Worm (Caenorhabditis elegans) whole organism, late embryonic: Measurements from ENCODE around the gene F55C12.2.

ENCODE experiments used
- C08G9.2 ChIP-seq: sonication (generic microtip); optimal IDR thresholded peaks from 2 replicates; lab custom pipeline; 2016; ENCODE audit warnings: mild to moderate bottlenecking, missing genetic modification characterization, moderate library complexity, missing compliant biosample characterization
- F13H6.1 ChIP-seq: sonication (generic microtip); optimal IDR thresholded peaks from 2 replicates; lab custom pipeline; 2016; ENCODE audit warnings: missing genetic modification characterization, missing compliant biosample characterization
- K02D7.2 ChIP-seq: sonication (generic microtip); optimal IDR thresholded peaks from 2 replicates; lab custom pipeline; 2017; ENCODE audit warnings: mild to moderate bottlenecking, missing genetic modification characterization, missing compliant biosample characterization
- K09A11.1 ChIP-seq: sonication (generic microtip); optimal IDR thresholded peaks from 2 replicates; lab custom pipeline; 2017; ENCODE audit warnings: antibody characterized with exemption, mild to moderate bottlenecking, missing genetic modification characterization, missing compliant biosample characterization; ENCODE audit not compliant: insufficient read depth
- Y22D7AL.16 ChIP-seq: sonication (generic microtip); optimal IDR thresholded peaks from 2 replicates; lab custom pipeline; 2016; ENCODE audit warnings: missing genetic modification characterization, missing compliant biosample characterization
- ahr-1 ChIP-seq: sonication (generic microtip); optimal IDR thresholded peaks from 2 replicates; lab custom pipeline; 2016; ENCODE audit warnings: missing genetic modification characterization, missing compliant biosample characterization
- ceh-18 ChIP-seq: sonication (generic microtip); optimal IDR thresholded peaks from 2 replicates; lab custom pipeline; 2016; ENCODE audit warnings: missing genetic modification characterization, missing compliant biosample characterization
- ceh-19 ChIP-seq: fragments of 200-800 bp; sonication (Bioruptor generic); optimal IDR thresholded peaks from 2 replicates; lab custom pipeline; 2018; ENCODE audit warnings: mild to moderate bottlenecking, missing genetic modification characterization, missing compliant biosample characterization
- ceh-24 ChIP-seq: sonication (generic microtip); optimal IDR thresholded peaks from 2 replicates; lab custom pipeline; 2016; ENCODE audit warnings: mild to moderate bottlenecking, missing genetic modification characterization, missing compliant biosample characterization
- ceh-30 ChIP-seq: fragments of 150-350 bp; optimal IDR thresholded peaks from 2 replicates; lab custom pipeline; 2014; ENCODE audit warnings: missing biosample characterization, missing genetic modification characterization
- ceh-31 ChIP-seq: sonication (generic microtip); optimal IDR thresholded peaks from 2 replicates; lab custom pipeline; 2016; ENCODE audit warnings: missing genetic modification characterization, missing compliant biosample characterization
- ceh-48 ChIP-seq: sonication (generic microtip); optimal IDR thresholded peaks from 2 replicates; lab custom pipeline; 2016; ENCODE audit warnings: missing genetic modification characterization, inconsistent platforms, missing compliant biosample characterization
- ceh-6 ChIP-seq: fragments of 200-800 bp; sonication (Bioruptor generic); optimal IDR thresholded peaks from 2 replicates; lab custom pipeline; 2018; ENCODE audit warnings: mild to moderate bottlenecking, missing genetic modification characterization, missing compliant biosample characterization
- ceh-9 ChIP-seq: sonication (generic microtip); optimal IDR thresholded peaks from 2 replicates; lab custom pipeline; 2016; ENCODE audit warnings: mild to moderate bottlenecking, missing genetic modification characterization, inconsistent platforms, missing compliant biosample characterization
- che-1 ChIP-seq: sonication (generic microtip); optimal IDR thresholded peaks from 2 replicates; lab custom pipeline; 2016; ENCODE audit warnings: mild to moderate bottlenecking, missing genetic modification characterization, missing compliant biosample characterization
- dmd-4 ChIP-seq: sonication (generic microtip); optimal IDR thresholded peaks from 2 replicates; lab custom pipeline; 2016; ENCODE audit warnings: borderline replicate concordance, missing genetic modification characterization, missing compliant biosample characterization
- dve-1 ChIP-seq: sonication (generic microtip); optimal IDR thresholded peaks from 2 replicates; lab custom pipeline; 2017; ENCODE audit warnings: antibody characterized with exemption, mild to moderate bottlenecking, missing genetic modification characterization, missing compliant biosample characterization
- elt-4 ChIP-seq: sonication (generic microtip); optimal IDR thresholded peaks from 2 replicates; lab custom pipeline; 2016; ENCODE audit warnings: missing genetic modification characterization, missing compliant biosample characterization
- ets-4 ChIP-seq: sonication (generic microtip); optimal IDR thresholded peaks from 2 replicates; lab custom pipeline; 2016; ENCODE audit warnings: missing genetic modification characterization, missing compliant biosample characterization
- fkh-10 ChIP-seq: fragments of 150-350 bp; optimal IDR thresholded peaks from 2 replicates; lab custom pipeline; 2014; ENCODE audit warnings: missing biosample characterization, missing genetic modification reagents, missing genetic modification characterization
- fkh-6 ChIP-seq: sonication (generic microtip); optimal IDR thresholded peaks from 2 replicates; lab custom pipeline; 2016; ENCODE audit warnings: missing genetic modification characterization, missing compliant biosample characterization
- gmeb-2 ChIP-seq: sonication (generic microtip); optimal IDR thresholded peaks from 2 replicates; lab custom pipeline; 2016; ENCODE audit warnings: missing genetic modification characterization, inconsistent platforms, missing compliant biosample characterization
- hlh-13 ChIP-seq: fragments of 200-800 bp; sonication (Bioruptor generic); optimal IDR thresholded peaks from 2 replicates; lab custom pipeline; 2018; ENCODE audit warnings: mild to moderate bottlenecking, missing genetic modification characterization, missing compliant biosample characterization
- hlh-15 ChIP-seq: sonication (generic microtip); optimal IDR thresholded peaks from 2 replicates; lab custom pipeline; 2016; ENCODE audit warnings: missing genetic modification characterization, missing compliant biosample characterization
- hlh-6 ChIP-seq: sonication (generic microtip); optimal IDR thresholded peaks from 2 replicates; lab custom pipeline; 2016; ENCODE audit warnings: missing genotype, missing genetic modification characterization, missing compliant biosample characterization
- hlh-8 ChIP-seq: sonication (generic microtip); optimal IDR thresholded peaks from 2 replicates; lab custom pipeline; 2016; ENCODE audit warnings: missing genotype, missing genetic modification characterization, missing compliant biosample characterization
- lin-11 ChIP-seq: fragments of 200-800 bp; sonication (Bioruptor generic); optimal IDR thresholded peaks from 2 replicates; lab custom pipeline; 2018; ENCODE audit warnings: mild to moderate bottlenecking, missing genetic modification characterization, missing compliant biosample characterization
- madf-2 ChIP-seq: sonication (generic microtip); optimal IDR thresholded peaks from 2 replicates; lab custom pipeline; 2017; ENCODE audit warnings: missing genetic modification characterization, missing compliant biosample characterization
- mec-3 ChIP-seq: sonication (generic microtip); optimal IDR thresholded peaks from 2 replicates; lab custom pipeline; 2016; ENCODE audit warnings: borderline replicate concordance, missing genetic modification characterization, missing compliant biosample characterization
- nfya-1 ChIP-seq: sonication (generic microtip); optimal IDR thresholded peaks from 2 replicates; lab custom pipeline; 2017; ENCODE audit warnings: missing genetic modification characterization, mild to moderate bottlenecking, missing compliant biosample characterization, antibody characterized with exemption, moderate library complexity
- nhr-232 ChIP-seq: sonication (generic microtip); optimal IDR thresholded peaks from 2 replicates; lab custom pipeline; 2016; ENCODE audit warnings: missing genetic modification characterization, missing compliant biosample characterization
- npax-4 ChIP-seq: sonication (generic microtip); optimal IDR thresholded peaks from 2 replicates; lab custom pipeline; 2016; ENCODE audit warnings: missing genetic modification characterization, missing compliant biosample characterization
- pha-4 ChIP-seq: fragments of 150-350 bp; optimal IDR thresholded peaks from 2 replicates; lab custom pipeline; 2018; ENCODE audit warnings: missing biosample characterization, missing genetic modification reagents, missing genetic modification characterization
- pqm-1 ChIP-seq: sonication (generic microtip); optimal IDR thresholded peaks from 2 replicates; lab custom pipeline; 2016; ENCODE audit warnings: missing genetic modification characterization, missing compliant biosample characterization
- ref-2 ChIP-seq: sonication (generic microtip); optimal IDR thresholded peaks from 2 replicates; lab custom pipeline; 2016; ENCODE audit warnings: missing genetic modification characterization, missing compliant biosample characterization
- rnt-1 ChIP-seq: sonication (generic microtip); optimal IDR thresholded peaks from 2 replicates; lab custom pipeline; 2016; ENCODE audit warnings: missing genetic modification characterization, missing compliant biosample characterization
- sdc-2 ChIP-seq: sonication (generic microtip); optimal IDR thresholded peaks from 2 replicates; lab custom pipeline; 2016; ENCODE audit warnings: missing genotype, missing genetic modification characterization, missing compliant biosample characterization
- sox-2 ChIP-seq: fragments of 200-800 bp; sonication (Bioruptor generic); IDR thresholded peaks from 2 replicates; pipeline ENCODE4 v1.3.6; 2022; ENCODE audit warnings: missing genetic modification reagents, missing genetic modification characterization, missing compliant biosample characterization
- sox-4 ChIP-seq: sonication (generic microtip); optimal IDR thresholded peaks from 2 replicates; lab custom pipeline; 2017; ENCODE audit warnings: mild to moderate bottlenecking, missing genetic modification characterization, inconsistent platforms, missing compliant biosample characterization
- syd-9 ChIP-seq: sonication (generic microtip); optimal IDR thresholded peaks from 2 replicates; lab custom pipeline; 2016; ENCODE audit warnings: mild to moderate bottlenecking, missing genetic modification characterization, moderate library complexity, missing compliant biosample characterization
- tbx-2 ChIP-seq: sonication (generic microtip); optimal IDR thresholded peaks from 2 replicates; lab custom pipeline; 2016; ENCODE audit warnings: missing genetic modification characterization, missing compliant biosample characterization
- tbx-7 ChIP-seq: sonication (generic microtip); optimal IDR thresholded peaks from 2 replicates; lab custom pipeline; 2016; ENCODE audit warnings: missing genotype, missing genetic modification characterization, missing compliant biosample characterization
- ttx-3 ChIP-seq: sonication (generic microtip); optimal IDR thresholded peaks from 2 replicates; lab custom pipeline; 2016; ENCODE audit warnings: missing genetic modification reagents, missing genetic modification characterization, missing compliant biosample characterization
- unc-42 ChIP-seq: sonication (generic microtip); optimal IDR thresholded peaks from 2 replicates; lab custom pipeline; 2016; ENCODE audit warnings: missing genotype, missing genetic modification characterization, missing compliant biosample characterization
- unc-86 ChIP-seq: sonication (generic microtip); optimal IDR thresholded peaks from 2 replicates; lab custom pipeline; 2016; ENCODE audit warnings: missing genetic modification characterization, missing compliant biosample characterization

F55C12.2 gene

ce11 chrII:5896512-5896911 is 19.9 kb downstream of the F55C12.2 start:
- TF ChIP-seq ets-4 (tag; lab: Kevin White, UChicago) (no peak), madf-2 (tag; lab: Kevin White, UChicago) (no peak), nhr-232 (no peak), ceh-30 (no peak), hlh-6 (no peak), fkh-10 (GFP tag; lab: Kevin White, UChicago) (no peak), gmeb-2 (no peak), unc-86 (tag; lab: Kevin White, UChicago) (no peak), ref-2 (tag; lab: Kevin White, UChicago) (no peak)

ce11 chrII:5899080-5899479 is 22.5 kb downstream of the F55C12.2 start:
- TF ChIP-seq fkh-6 (tag; lab: Kevin White, UChicago) (no peak), lin-11 (tag; lab: Kevin White, UChicago) (no peak), ceh-31 (no peak), Y22D7AL.16 (tag; lab: Kevin White, UChicago) (no peak), sox-4 (tag; lab: Kevin White, UChicago) (no peak), mec-3 (tag; lab: Kevin White, UChicago) (no peak), rnt-1 (no peak), ceh-48 (tag; lab: Kevin White, UChicago) (no peak)

DNA sequence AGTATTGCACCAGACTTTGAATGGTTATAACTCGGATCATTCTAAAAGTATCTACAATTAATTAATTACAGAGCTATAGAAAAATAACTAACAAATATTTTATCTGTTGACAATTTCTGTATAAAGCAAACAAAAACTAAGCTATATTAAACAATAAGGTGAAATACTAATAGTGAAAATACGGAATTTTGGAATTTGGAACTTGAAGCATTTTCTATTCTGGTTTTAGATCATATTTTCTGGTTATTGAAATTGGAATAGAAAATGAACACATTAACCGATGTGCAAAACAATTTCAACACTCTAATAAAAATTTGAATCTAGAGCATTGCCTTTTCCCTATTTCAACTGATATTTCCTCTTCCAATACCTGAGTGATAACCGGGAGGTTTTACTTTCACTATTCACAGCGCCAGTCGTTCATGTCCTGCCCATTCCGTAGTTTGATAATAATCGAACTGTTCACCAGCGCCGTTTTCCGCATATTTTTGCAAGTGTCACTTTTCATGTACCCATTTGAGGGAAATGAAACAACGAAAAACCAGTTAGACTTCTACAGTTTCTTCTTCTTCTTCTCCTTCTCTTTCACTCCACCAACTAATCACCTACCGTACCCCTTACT is 23.4 kb downstream of the F55C12.2 start:
- TF ChIP-seq ceh-48 (tag; lab: Kevin White, UChicago): no peak
- TF ChIP-seq madf-2 (tag; lab: Kevin White, UChicago): no peak
- TF ChIP-seq lin-11 (tag; lab: Kevin White, UChicago): no peak
- TF ChIP-seq hlh-15 (tag; lab: Kevin White, UChicago): no peak
- no peak for TF ChIP-seq ceh-6
- no peak for TF ChIP-seq ceh-18 (tag; lab: Kevin White, UChicago)
- TF ChIP-seq K09A11.1 (tag; lab: Kevin White, UChicago): no peak

DNA sequence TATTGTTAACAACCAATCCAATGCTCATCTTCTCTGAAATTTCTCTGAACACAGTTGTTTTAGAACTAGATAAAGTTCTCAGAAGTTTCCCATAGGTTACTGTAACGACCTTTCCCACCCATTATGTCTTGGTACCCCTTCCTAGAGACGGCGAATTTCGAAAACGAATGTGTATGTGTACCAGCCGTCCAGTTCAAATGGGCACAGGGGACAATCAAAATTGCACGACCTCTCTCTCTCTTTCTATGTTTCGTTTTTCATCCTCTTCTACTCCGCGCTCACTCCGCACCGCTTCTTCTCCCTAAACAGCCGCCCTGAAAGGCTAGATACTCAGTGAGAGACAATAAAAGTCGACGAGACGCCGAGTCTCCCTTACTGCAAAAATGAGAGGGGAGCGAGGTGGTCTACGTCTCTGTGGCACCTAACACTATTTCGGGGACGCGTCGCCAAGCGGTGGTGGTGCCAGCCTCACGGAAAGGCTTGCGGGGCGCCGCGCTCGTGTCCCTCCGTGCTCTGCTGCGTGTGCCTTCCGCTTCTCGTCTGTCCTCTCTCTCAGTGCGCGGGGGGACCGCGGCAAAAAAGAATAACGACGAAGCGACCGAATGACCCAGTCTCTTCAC is 24.9 kb downstream of the F55C12.2 start:
- TF ChIP-seq hlh-13 (GFP tag; lab: Kevin White, UChicago): no peak
- no peak for TF ChIP-seq dve-1 (tag; lab: Kevin White, UChicago)
- TF ChIP-seq syd-9: peak; percentile 64
- no peak for TF ChIP-seq ahr-1 (tag; lab: Kevin White, UChicago)
- peak; percentile 24 for TF ChIP-seq unc-42 (tag; lab: Kevin White, UChicago)
- no peak for TF ChIP-seq nhr-232
- TF ChIP-seq mec-3 (tag; lab: Kevin White, UChicago): peak; percentile 23
- TF ChIP-seq F13H6.1: peak; percentile 9
- no peak for TF ChIP-seq nfya-1 (tag; lab: Kevin White, UChicago)
- TF ChIP-seq Y22D7AL.16 (tag; lab: Kevin White, UChicago): no peak
- TF ChIP-seq ttx-3 (tag; lab: Kevin White, UChicago): no peak
- TF ChIP-seq C08G9.2 (tag; lab: Kevin White, UChicago): peak; percentile 14
- TF ChIP-seq tbx-2 (tag; lab: Kevin White, UChicago): peak; percentile 12
- no peak for TF ChIP-seq fkh-6 (tag; lab: Kevin White, UChicago)
- no peak for TF ChIP-seq K09A11.1 (tag; lab: Kevin White, UChicago)
- no peak for TF ChIP-seq elt-4 (tag; lab: Kevin White, UChicago)
- TF ChIP-seq hlh-6: no peak
- no peak for TF ChIP-seq npax-4 (tag; lab: Kevin White, UChicago)
- TF ChIP-seq dmd-4 (tag; lab: Kevin White, UChicago): no peak
- TF ChIP-seq ceh-9 (tag; lab: Kevin White, UChicago): no peak
- TF ChIP-seq ets-4 (tag; lab: Kevin White, UChicago): no peak
- no peak for TF ChIP-seq K02D7.2 (tag; lab: Kevin White, UChicago)
- TF ChIP-seq hlh-15 (tag; lab: Kevin White, UChicago): no peak
- TF ChIP-seq pha-4: no peak
- TF ChIP-seq sox-2 (GFP tag; lab: Robert Waterston, UW): no peak
- TF ChIP-seq hlh-8 (tag; lab: Kevin White, UChicago): no peak
- TF ChIP-seq tbx-7 (tag; lab: Kevin White, UChicago): no peak
- no peak for TF ChIP-seq che-1
- no peak for TF ChIP-seq ceh-31
- peak; percentile 7 for TF ChIP-seq ceh-19
- TF ChIP-seq ceh-24: no peak
- TF ChIP-seq pqm-1 (tag; lab: Kevin White, UChicago): no peak
- no peak for TF ChIP-seq sdc-2 (tag; lab: Kevin White, UChicago)
